Worm (Caenorhabditis elegans): ENCODE results near the gene srw-138.

Gene srw-138

DNA sequence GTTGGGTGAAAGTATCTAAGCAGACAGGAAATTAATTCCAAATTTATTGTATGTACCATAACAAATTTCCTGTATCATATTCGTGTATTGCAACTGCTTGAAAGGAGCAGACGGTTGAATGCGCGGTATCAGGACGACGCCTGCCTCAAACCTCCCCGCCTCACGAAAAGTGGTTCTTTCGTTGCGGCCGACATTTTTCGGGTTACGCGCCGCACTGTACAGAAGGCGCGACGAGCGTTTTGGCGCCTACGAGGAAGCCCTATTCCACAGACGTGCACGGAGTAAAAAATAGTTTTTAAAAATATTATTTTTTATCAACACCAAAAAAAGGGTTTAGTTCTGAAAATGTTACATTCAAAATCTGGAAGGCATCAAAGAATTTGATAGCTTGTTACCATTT lies 42.7 kb downstream of the srw-138 start:
- TF ChIP-seq elt-3 (tag; optimal IDR thresholded peaks at IDR 0.05), result no peak
- peak; percentile 44 for TF ChIP-seq snpc-4 (tag; optimal IDR thresholded peaks at IDR 0.05)

ce11 chrV:2913948-2914347 lies 48.9 kb downstream of the srw-138 start, which contains the start of gene srh-146:
Gene srh-146, plus strand, starts transcription at chrV:2914248.
- TF ChIP-seq ztf-4 (tag; optimal IDR thresholded peaks at IDR 0.05) (no peak), egl-13 (tag; optimal IDR thresholded peaks at IDR 0.05) (no peak), ama-1 (optimal IDR thresholded peaks at IDR 0.05) (no peak), C16A3.4 (tag; optimal IDR thresholded peaks at IDR 0.05) (no peak), fos-1 (tag; optimal IDR thresholded peaks at IDR 0.05) (no peak), ceh-82 (tag; optimal IDR thresholded peaks at IDR 0.05) (no peak), irx-1 (tag; optimal IDR thresholded peaks at IDR 0.05) (no peak), blmp-1 (tag; optimal IDR thresholded peaks at IDR 0.05) (no peak), Y116A8C.19 (tag; optimal IDR thresholded peaks at IDR 0.05; ENCODE audit: borderline replicate concordance) (no peak), unc-30 (tag; optimal IDR thresholded peaks at IDR 0.05) (no peak), nhr-90 (tag; optimal IDR thresholded peaks at IDR 0.05; ENCODE audit: poor library complexity) (no peak), snpc-4 (tag; optimal IDR thresholded peaks at IDR 0.05) (no peak), alr-1 (tag; optimal IDR thresholded peaks at IDR 0.05; ENCODE audit: borderline replicate concordance) (no peak), nhr-84 (tag; optimal IDR thresholded peaks at IDR 0.05) (no peak), lin-14 (GFP tag; optimal IDR thresholded peaks at IDR 0.05) (no peak), jun-1 (tag; optimal IDR thresholded peaks at IDR 0.05) (no peak), elt-3 (tag; optimal IDR thresholded peaks at IDR 0.05) (no peak), nhr-76 (tag; optimal IDR thresholded peaks at IDR 0.05) (no peak), zip-4 (GFP tag; optimal IDR thresholded peaks at IDR 0.05) (no peak), nhr-11 (tag; optimal IDR thresholded peaks at IDR 0.05) (no peak)

DNA sequence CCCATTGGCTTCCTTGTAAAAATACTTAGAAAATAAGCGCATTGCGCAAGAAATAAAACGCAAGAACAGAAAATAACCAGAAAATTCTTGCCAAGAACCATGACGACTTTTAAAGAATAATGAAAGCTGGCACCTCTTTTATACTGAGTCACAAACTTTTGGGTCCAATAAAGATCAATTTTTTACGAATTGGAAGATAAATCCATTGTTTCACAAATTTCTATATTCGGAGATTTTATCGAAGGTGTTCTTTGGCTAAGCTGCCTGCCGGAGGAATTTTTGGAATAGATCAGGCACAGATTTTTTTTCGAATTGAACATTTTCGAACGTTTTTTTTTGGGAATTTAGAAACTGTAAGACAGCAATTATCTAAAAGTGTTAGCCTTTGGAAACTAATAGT lies 50.0 kb downstream of the srw-138 start, which contains the start of gene C31B8.9:
Gene C31B8.9 (minus strand): TSS at position 101 of the 400 bp plus-strand sequence.
- TF ChIP-seq nhr-76 (tag; optimal IDR thresholded peaks at IDR 0.05), result no peak
- no peak for TF ChIP-seq swsn-7 (tag; optimal IDR thresholded peaks at IDR 0.05)
- TF ChIP-seq hlh-17 (GFP tag; optimal IDR thresholded peaks at IDR 0.05; ENCODE audit: borderline replicate concordance), result no peak
- no peak for TF ChIP-seq nhr-77 (tag; optimal IDR thresholded peaks at IDR 0.05)
- TF ChIP-seq hlh-4 (tag; optimal IDR thresholded peaks at IDR 0.05), result no peak
- TF ChIP-seq zag-1 (tag; optimal IDR thresholded peaks at IDR 0.05), result no peak
- TF ChIP-seq grh-1 (GFP tag; IDR thresholded peaks at IDR 0.05), result no peak
- no peak for TF ChIP-seq F16B12.6 (tag; optimal IDR thresholded peaks at IDR 0.05)
- no peak for TF ChIP-seq unc-30 (tag; optimal IDR thresholded peaks at IDR 0.05)
- no peak for TF ChIP-seq ztf-4 (tag; optimal IDR thresholded peaks at IDR 0.05)
- TF ChIP-seq lin-13 (GFP tag; optimal IDR thresholded peaks at IDR 0.05), result no peak
